Worm (Caenorhabditis elegans) whole organism, late embryonic: ENCODE results near the gene srg-31.

Experiments
- ceh-19 ChIP-seq: fragments of 200-800 bp; sonication (Bioruptor generic); optimal IDR thresholded peaks from 2 replicates; lab custom pipeline; 2018; ENCODE audit warnings: mild to moderate bottlenecking, missing genetic modification characterization, missing compliant biosample characterization
- ceh-31 ChIP-seq: sonication (generic microtip); optimal IDR thresholded peaks from 2 replicates; lab custom pipeline; 2016; ENCODE audit warnings: missing genetic modification characterization, missing compliant biosample characterization
- elt-2 ChIP-seq: sonication (generic microtip); optimal IDR thresholded peaks from 2 replicates; lab custom pipeline; 2016; ENCODE audit warnings: missing genetic modification reagents, missing genetic modification characterization, missing compliant biosample characterization
- ets-4 ChIP-seq: sonication (generic microtip); optimal IDR thresholded peaks from 2 replicates; lab custom pipeline; 2016; ENCODE audit warnings: missing genetic modification characterization, missing compliant biosample characterization
- lin-11 ChIP-seq: fragments of 200-800 bp; sonication (Bioruptor generic); optimal IDR thresholded peaks from 2 replicates; lab custom pipeline; 2018; ENCODE audit warnings: mild to moderate bottlenecking, missing genetic modification characterization, missing compliant biosample characterization
- nhr-11 ChIP-seq: fragments of 150-350 bp; optimal IDR thresholded peaks from 2 replicates; lab custom pipeline; 2014; ENCODE audit warnings: missing biosample characterization, missing genetic modification characterization
- nhr-232 ChIP-seq: sonication (generic microtip); optimal IDR thresholded peaks from 2 replicates; lab custom pipeline; 2016; ENCODE audit warnings: missing genetic modification characterization, missing compliant biosample characterization
- npax-4 ChIP-seq: sonication (generic microtip); optimal IDR thresholded peaks from 2 replicates; lab custom pipeline; 2016; ENCODE audit warnings: missing genetic modification characterization, missing compliant biosample characterization
- sox-4 ChIP-seq: sonication (generic microtip); optimal IDR thresholded peaks from 2 replicates; lab custom pipeline; 2017; ENCODE audit warnings: mild to moderate bottlenecking, missing genetic modification characterization, inconsistent platforms, missing compliant biosample characterization
- ttx-3 ChIP-seq: sonication (generic microtip); optimal IDR thresholded peaks from 2 replicates; lab custom pipeline; 2016; ENCODE audit warnings: missing genetic modification reagents, missing genetic modification characterization, missing compliant biosample characterization
- unc-55 ChIP-seq: sonication (generic microtip); optimal IDR thresholded peaks from 2 replicates; lab custom pipeline; 2017; ENCODE audit warnings: missing biosample characterization, missing genetic modification reagents, missing genetic modification characterization

DNA sequence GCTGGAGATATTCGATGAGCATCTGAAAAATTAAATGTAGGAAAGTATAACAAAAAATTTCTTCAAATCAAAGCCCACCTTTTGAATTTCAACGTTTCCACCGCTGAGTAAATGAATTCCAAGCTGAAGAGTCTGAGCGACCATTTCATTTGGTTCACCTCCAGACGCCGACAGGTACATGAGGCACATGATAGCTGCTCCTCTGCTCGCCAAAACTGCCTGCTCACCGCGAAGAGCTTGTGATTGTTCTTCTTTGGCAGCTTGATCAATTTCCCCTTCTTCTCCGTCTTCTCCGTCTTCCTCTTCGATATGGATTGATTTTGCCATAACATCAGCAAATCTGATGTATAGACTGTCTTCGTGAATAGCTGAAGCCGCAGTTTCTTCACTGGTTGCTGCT, 47.3 kb downstream of the srg-31 start:
- no peak for TF ChIP-seq ets-4
- TF ChIP-seq nhr-232 (tag; lab: Kevin White, UChicago): no peak
- TF ChIP-seq elt-2 (tag; lab: Kevin White, UChicago): no peak
- TF ChIP-seq nhr-11 (tag; lab: Kevin White, UChicago): no peak
- no peak for TF ChIP-seq lin-11 (tag; lab: Kevin White, UChicago)
- no peak for TF ChIP-seq unc-55 (GFP tag; lab: Kevin White, UChicago)
- TF ChIP-seq ttx-3 (tag; lab: Kevin White, UChicago): no peak
- no peak for TF ChIP-seq ceh-19 (GFP tag; lab: Kevin White, UChicago)
- no peak for TF ChIP-seq npax-4 (tag; lab: Kevin White, UChicago)
- no peak for TF ChIP-seq ceh-31 (tag; lab: Kevin White, UChicago)
- TF ChIP-seq sox-4 (tag; lab: Kevin White, UChicago): no peak
